Worm (Caenorhabditis elegans): ENCODE data around the gene Y45G5AM.4.

DNA sequence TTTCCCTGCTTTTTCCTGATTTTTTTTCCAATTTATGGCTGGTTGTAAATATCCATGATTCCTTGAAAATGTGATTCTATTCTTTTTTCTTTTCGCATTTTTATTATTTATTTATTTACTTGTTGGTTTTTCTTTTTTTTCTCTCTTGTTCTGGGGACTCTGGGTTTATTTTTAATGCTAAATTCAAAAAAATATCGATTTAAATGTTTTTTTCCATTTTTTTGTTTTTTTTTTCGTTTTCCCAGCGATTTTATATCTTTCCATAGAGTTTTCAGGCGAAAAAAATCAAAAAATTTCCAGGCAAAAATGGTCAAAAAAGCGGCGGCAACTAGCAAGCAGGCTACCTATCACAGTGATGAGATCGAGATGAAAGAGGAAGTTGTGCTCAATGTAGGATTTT lies 36.2 kb downstream of the Y45G5AM.4 start, which contains the start of gene rpac-40:
- no peak for TF ChIP-seq W03F9.2 (tag; optimal IDR thresholded peaks at IDR 0.05)
- TF ChIP-seq him-1 (tag; optimal IDR thresholded peaks at IDR 0.05): no peak

Measured in whole organism, L4/young adult.